Worm (Caenorhabditis elegans): ENCODE measurements around the gene nrps-1.

- TF ChIP-seq hlh-1 (tag; optimal IDR thresholded peaks at IDR 0.05) (no peak), elt-3 (tag; optimal IDR thresholded peaks at IDR 0.05) (no peak), nhr-12 (tag; optimal IDR thresholded peaks at IDR 0.05) (no peak), snpc-4 (tag; optimal IDR thresholded peaks at IDR 0.05) (no peak)
These were observed 54.8 kb downstream of the nrps-1 start for ce11 chrIII:11589311-11589710.

Measured in whole organism, mixed stage, embryonic.